Comparison of ENCODE assay signal across 3 fruit fly cellular contexts in genomic region chr3R:29460225-29460927, dm6.
TF ChIP-seq lines count a peak whose summit lies in the region.

No protein-coding gene starts in this region.

TF ChIP-seq in whole organism, adult, 20 proteins besides CTCF, POLR2A, EP300 and RAD21 (continued from another document):
- TF ChIP-seq Crg-1 (GFP tag; optimal IDR thresholded peaks at IDR 0.05; lab: Kevin White, UChicago): no peak
TF ChIP-seq in whole organism, adult: peak in this region for 4.

TF ChIP-seq in whole organism, embryonic, 481 proteins besides CTCF, POLR2A, EP300 and RAD21 (continued from another document and continues in another):
- TF ChIP-seq CG8089 (GFP tag; optimal IDR thresholded peaks at IDR 0.05; lab: Kevin White, UChicago) (no peak), trh (GFP tag; optimal IDR thresholded peaks at IDR 0.05; lab: Kevin White, UChicago) (no peak), row (GFP tag; IDR thresholded peaks at IDR 0.05; lab: Robert Waterston, UW) (0 out of 3 replicates have a peak, but pooled peaks have one; percentile 10), CG10431 (GFP tag; optimal IDR thresholded peaks at IDR 0.05; lab: Kevin White, UChicago) (no peak), CG13624 (GFP tag; optimal IDR thresholded peaks at IDR 0.05; lab: Kevin White, UChicago) (no peak), CG18619 (GFP tag; optimal IDR thresholded peaks at IDR 0.05; lab: Kevin White, UChicago) (no peak), sisA (GFP tag; IDR thresholded peaks at IDR 0.05; lab: Robert Waterston, UW) (no peak), slbo (GFP tag; IDR thresholded peaks at IDR 0.05; lab: Robert Waterston, UW) (no peak), CG13894 (tag; optimal IDR thresholded peaks at IDR 0.05; lab: Kevin White, UChicago) (no peak), CG12236 (GFP tag; optimal IDR thresholded peaks at IDR 0.05; lab: Kevin White, UChicago) (no peak), Xrp1 (GFP tag; IDR thresholded peaks at IDR 0.05; lab: Robert Waterston, UW) (peak; percentile 25; the same call in 1 of the 2 replicates), bab2 (GFP tag; optimal IDR thresholded peaks at IDR 0.05; lab: Kevin White, UChicago) (no peak), CG1024 (GFP tag; IDR thresholded peaks at IDR 0.05; lab: Robert Waterston, UW) (no peak), CG34422 (GFP tag; IDR thresholded peaks at IDR 0.05; lab: Robert Waterston, UW) (no peak), chn (GFP tag; optimal IDR thresholded peaks at IDR 0.05; lab: Kevin White, UChicago) (no peak), ERR (GFP tag; optimal IDR thresholded peaks at IDR 0.05; lab: Kevin White, UChicago) (no peak), tx (GFP tag; optimal IDR thresholded peaks at IDR 0.05; lab: Kevin White, UChicago) (no peak), CG2202 (tag; optimal IDR thresholded peaks at IDR 0.05; lab: Kevin White, UChicago) (no peak), Vsx1 (GFP tag; optimal IDR thresholded peaks at IDR 0.05; lab: Kevin White, UChicago) (no peak), CG4854 (GFP tag; optimal IDR thresholded peaks at IDR 0.05; lab: Kevin White, UChicago) (no peak), CG17829 (tag; optimal IDR thresholded peaks at IDR 0.05; lab: Kevin White, UChicago) (peak; percentile 24), CG7556 (GFP tag; optimal IDR thresholded peaks at IDR 0.05; lab: Kevin White, UChicago) (no peak), sima (GFP tag; optimal IDR thresholded peaks at IDR 0.05; lab: Kevin White, UChicago) (no peak), Aef1 (GFP tag; IDR thresholded peaks at IDR 0.05; lab: Robert Waterston, UW) (no peak), Ada2b (GFP tag; IDR thresholded peaks at IDR 0.05; lab: Robert Waterston, UW) (no peak), CG7357 (GFP tag; IDR thresholded peaks at IDR 0.05; lab: Robert Waterston, UW) (0 out of 3 replicates have a peak, but pooled peaks have one; percentile 22), Mes4 (GFP tag; optimal IDR thresholded peaks at IDR 0.05; lab: Kevin White, UChicago) (no peak), CG1647 (GFP tag; optimal IDR thresholded peaks at IDR 0.05; lab: Kevin White, UChicago) (no peak), CG31224 (GFP tag; IDR thresholded peaks at IDR 0.05; lab: Robert Waterston, UW) (no peak), CG12155 (GFP tag; optimal IDR thresholded peaks at IDR 0.05; lab: Kevin White, UChicago) (no peak), croc (GFP tag; conservative IDR thresholded peaks at IDR 0.05; lab: Robert Waterston, UW) (no peak), ase (GFP tag; IDR thresholded peaks at IDR 0.05; lab: Robert Waterston, UW) (no peak), Dp (GFP tag; optimal IDR thresholded peaks at IDR 0.05; lab: Kevin White, UChicago) (no peak), gem (tag; optimal IDR thresholded peaks at IDR 0.05; lab: Kevin White, UChicago) (peak; percentile 42), CG4617 (GFP tag; optimal IDR thresholded peaks at IDR 0.05; lab: Kevin White, UChicago; ENCODE audit: borderline replicate concordance) (no peak), CHES-1-like (GFP tag; optimal IDR thresholded peaks at IDR 0.05; lab: Kevin White, UChicago) (no peak), eve (GFP tag; optimal IDR thresholded peaks at IDR 0.05; lab: Kevin White, UChicago) (no peak), pros (GFP tag; optimal IDR thresholded peaks at IDR 0.05; lab: Kevin White, UChicago) (no peak), cwo (GFP tag; optimal IDR thresholded peaks at IDR 0.05; lab: Kevin White, UChicago) (no peak), dimm (GFP tag; IDR thresholded peaks at IDR 0.05; lab: Robert Waterston, UW) (no peak), vvl (GFP tag; IDR thresholded peaks at IDR 0.05; lab: Robert Waterston, UW) (0 out of 2 replicates have a peak, but pooled peaks have one; percentile 38), D19A (tag; optimal IDR thresholded peaks at IDR 0.05; lab: Kevin White, UChicago) (peak; percentile 11), Usf (GFP tag; optimal IDR thresholded peaks at IDR 0.05; lab: Kevin White, UChicago) (no peak), HHEX (GFP tag; optimal IDR thresholded peaks at IDR 0.05; lab: Kevin White, UChicago) (no peak), CG7839 (tag; optimal IDR thresholded peaks at IDR 0.05; lab: Kevin White, UChicago) (peak; percentile 3), phol (tag; optimal IDR thresholded peaks at IDR 0.05; lab: Kevin White, UChicago) (no peak), Gug (GFP tag; IDR thresholded peaks at IDR 0.05; lab: Robert Waterston, UW) (no peak), CG18262 (tag; optimal IDR thresholded peaks at IDR 0.05; lab: Kevin White, UChicago) (peak; percentile 51), CG30403 (GFP tag; optimal IDR thresholded peaks at IDR 0.05; lab: Kevin White, UChicago) (peak; percentile 4), tio (GFP tag; optimal IDR thresholded peaks at IDR 0.05; lab: Kevin White, UChicago) (no peak), Side (GFP tag; optimal IDR thresholded peaks at IDR 0.05; lab: Kevin White, UChicago) (no peak), ash1 (GFP tag; optimal IDR thresholded peaks at IDR 0.05; lab: Kevin White, UChicago) (no peak), Drgx (GFP tag; IDR thresholded peaks at IDR 0.05; lab: Robert Waterston, UW) (0 out of 2 replicates have a peak, but pooled peaks have one; percentile 19), gce (GFP tag; IDR thresholded peaks at IDR 0.05; lab: Robert Waterston, UW) (no peak), Hr3 (GFP tag; optimal IDR thresholded peaks at IDR 0.05; lab: Kevin White, UChicago) (no peak), H2.0 (GFP tag; IDR thresholded peaks at IDR 0.05; lab: Robert Waterston, UW) (no peak), Fer3 (tag; optimal IDR thresholded peaks at IDR 0.05; lab: Kevin White, UChicago) (no peak), Hr51 (GFP tag; optimal IDR thresholded peaks at IDR 0.05; lab: Kevin White, UChicago) (no peak), odd (GFP tag; optimal IDR thresholded peaks at IDR 0.05; lab: Kevin White, UChicago) (no peak), CG15073 (GFP tag; optimal IDR thresholded peaks at IDR 0.05; lab: Kevin White, UChicago) (no peak), abd-A (tag; optimal IDR thresholded peaks at IDR 0.05; lab: Kevin White, UChicago) (no peak), Hmx (GFP tag; optimal IDR thresholded peaks at IDR 0.05; lab: Kevin White, UChicago) (no peak), CG12104 (GFP tag; optimal IDR thresholded peaks at IDR 0.05; lab: Kevin White, UChicago) (no peak), ftz-f1 (GFP tag; optimal IDR thresholded peaks at IDR 0.05; lab: Kevin White, UChicago) (no peak), CG2712 (tag; optimal IDR thresholded peaks at IDR 0.05; lab: Kevin White, UChicago) (peak; percentile 50), CG1792 (GFP tag; optimal IDR thresholded peaks at IDR 0.05; lab: Kevin White, UChicago) (no peak), fu2 (GFP tag; optimal IDR thresholded peaks at IDR 0.05; lab: Kevin White, UChicago) (no peak), Hey (tag; optimal IDR thresholded peaks at IDR 0.05; lab: Kevin White, UChicago) (no peak)

TF ChIP-seq in whole organism, prepupa, 60 proteins besides CTCF, POLR2A, EP300 and RAD21 (continued from another document):
- TF ChIP-seq CG10669 (GFP tag; optimal IDR thresholded peaks at IDR 0.05; lab: Kevin White, UChicago) (no peak), Lpt (GFP tag; optimal IDR thresholded peaks at IDR 0.05; lab: Kevin White, UChicago) (no peak), CG6808 (GFP tag; optimal IDR thresholded peaks at IDR 0.05; lab: Kevin White, UChicago) (peak; percentile 26), CG7368 (GFP tag; optimal IDR thresholded peaks at IDR 0.05; lab: Kevin White, UChicago) (no peak), topi (GFP tag; optimal IDR thresholded peaks at IDR 0.05; lab: Kevin White, UChicago) (no peak), CG3919 (GFP tag; optimal IDR thresholded peaks at IDR 0.05; lab: Kevin White, UChicago) (no peak), pdm3 (GFP tag; optimal IDR thresholded peaks at IDR 0.05; lab: Kevin White, UChicago) (no peak), fd59A (GFP tag; optimal IDR thresholded peaks at IDR 0.05; lab: Kevin White, UChicago) (peak; percentile 17), CG6792 (GFP tag; optimal IDR thresholded peaks at IDR 0.05; lab: Kevin White, UChicago) (peak; percentile 24), Gug (GFP tag; IDR thresholded peaks at IDR 0.05; lab: Robert Waterston, UW) (peak; percentile 73), CG8632 (GFP tag; optimal IDR thresholded peaks at IDR 0.05; lab: Kevin White, UChicago) (no peak), CG8319 (GFP tag; optimal IDR thresholded peaks at IDR 0.05; lab: Kevin White, UChicago) (no peak), ss (GFP tag; optimal IDR thresholded peaks at IDR 0.05; lab: Kevin White, UChicago) (peak; percentile 35 to 42), Smox (GFP tag; optimal IDR thresholded peaks at IDR 0.05; lab: Kevin White, UChicago) (no peak), lz (GFP tag; optimal IDR thresholded peaks at IDR 0.05; lab: Kevin White, UChicago) (peak; percentile 5), salr (GFP tag; optimal IDR thresholded peaks at IDR 0.05; lab: Kevin White, UChicago) (no peak), CG6854 (GFP tag; optimal IDR thresholded peaks at IDR 0.05; lab: Kevin White, UChicago) (no peak), Hr39 (GFP tag; optimal IDR thresholded peaks at IDR 0.05; lab: Kevin White, UChicago) (no peak), CG15336 (GFP tag; IDR thresholded peaks at IDR 0.05; lab: Robert Waterston, UW) (0 out of 2 replicates have a peak, but pooled peaks have one; percentile 16), Eip78C (GFP tag; lab: Kevin White, UChicago) (peak; percentile 46), CG3032 (tag; optimal IDR thresholded peaks at IDR 0.05; lab: Kevin White, UChicago) (peak; percentile 78), CG32006 (GFP tag; optimal IDR thresholded peaks at IDR 0.05; lab: Kevin White, UChicago) (peak; percentile 29), fkh (GFP tag; optimal IDR thresholded peaks at IDR 0.05; lab: Kevin White, UChicago) (no peak), Blimp-1 (GFP tag; optimal IDR thresholded peaks at IDR 0.05; lab: Kevin White, UChicago) (no peak), vri (GFP tag; optimal IDR thresholded peaks at IDR 0.05; lab: Kevin White, UChicago) (no peak), CG10631 (GFP tag; optimal IDR thresholded peaks at IDR 0.05; lab: Kevin White, UChicago) (peak; percentile 56), CG31627 (GFP tag; optimal IDR thresholded peaks at IDR 0.05; lab: Kevin White, UChicago) (no peak), achi (GFP tag; optimal IDR thresholded peaks at IDR 0.05; lab: Kevin White, UChicago) (peak; percentile 0), Ets96B (tag; optimal IDR thresholded peaks at IDR 0.05; lab: Kevin White, UChicago) (peak; percentile 55), Hr38 (GFP tag; optimal IDR thresholded peaks at IDR 0.05; lab: Kevin White, UChicago) (no peak), CG6163 (GFP tag; IDR thresholded peaks at IDR 0.05; lab: Robert Waterston, UW) (peak; percentile 46; the same call in 1 of the 3 replicates), cyc (GFP tag; optimal IDR thresholded peaks at IDR 0.05; lab: Kevin White, UChicago) (no peak), dac (GFP tag; optimal IDR thresholded peaks at IDR 0.05; lab: Kevin White, UChicago) (no peak), Ets21C (GFP tag; optimal IDR thresholded peaks at IDR 0.05; lab: Kevin White, UChicago) (no peak), CG16779 (tag; optimal IDR thresholded peaks at IDR 0.05; lab: Kevin White, UChicago) (no peak), Eip75B (GFP tag; optimal IDR thresholded peaks at IDR 0.05; lab: Kevin White, UChicago) (peak; percentile 30), fd85E (GFP tag; optimal IDR thresholded peaks at IDR 0.05; lab: Kevin White, UChicago) (no peak), eg (GFP tag; IDR thresholded peaks at IDR 0.05; lab: Robert Waterston, UW) (peak; percentile 22; the same call in 1 of the 3 replicates), net (GFP tag; optimal IDR thresholded peaks at IDR 0.05; lab: Kevin White, UChicago) (no peak), CG4318 (GFP tag; optimal IDR thresholded peaks at IDR 0.05; lab: Kevin White, UChicago) (no peak)
